Worm (Caenorhabditis elegans): ENCODE results near the gene rpc-25.

rpc-25 gene

ce11 chrV:10204863-10205338, 1.5 kb downstream of the rpc-25 start, which contains the start of the genes ZK856.19 and ZK856.11 (continued):
- no peak for TF ChIP-seq snpc-4 (tag; optimal IDR thresholded peaks at IDR 0.05)
- no peak for TF ChIP-seq lin-39 (tag; optimal IDR thresholded peaks at IDR 0.05)
- no peak for TF ChIP-seq F44E2.7 (GFP tag; IDR thresholded peaks at IDR 0.05)
- no peak for TF ChIP-seq tag-97 (GFP tag; IDR thresholded peaks at IDR 0.05)
- peak; percentile 47 for TF ChIP-seq nhr-28 (tag; optimal IDR thresholded peaks at IDR 0.05)
- TF ChIP-seq duxl-1 (tag; optimal IDR thresholded peaks at IDR 0.05; ENCODE audit: poor library complexity) = peak; percentile 74
- TF ChIP-seq attf-4 (tag; optimal IDR thresholded peaks at IDR 0.05) = no peak
- no peak for TF ChIP-seq egl-27 (tag; optimal IDR thresholded peaks at IDR 0.05)
- TF ChIP-seq nhr-6 (tag; optimal IDR thresholded peaks at IDR 0.05) = peak; percentile 59
- peak; percentile 57 for TF ChIP-seq dpl-1 (GFP tag; optimal IDR thresholded peaks at IDR 0.05)
- TF ChIP-seq lim-7 (GFP tag; IDR thresholded peaks at IDR 0.05) = no peak
- no peak for TF ChIP-seq ztf-11 (tag; optimal IDR thresholded peaks at IDR 0.05)
- no peak for TF ChIP-seq T26A8.4 (GFP tag; IDR thresholded peaks at IDR 0.05)
- peak; percentile 72 for TF ChIP-seq mes-2 (tag; optimal IDR thresholded peaks at IDR 0.05; ENCODE audit: poor library complexity, severe bottlenecking)
- TF ChIP-seq set-16 (GFP tag; IDR thresholded peaks at IDR 0.05) = no peak
- TF ChIP-seq unc-130 (GFP tag; optimal IDR thresholded peaks at IDR 0.05) = no peak
- TF ChIP-seq lsy-2 (tag; optimal IDR thresholded peaks at IDR 0.05) = peak in 1 of 2 experiments; percentile 85
- no peak for TF ChIP-seq daf-12 (tag; optimal IDR thresholded peaks at IDR 0.05)
- no peak for TF ChIP-seq ceh-44 (GFP tag; IDR thresholded peaks at IDR 0.05)
- TF ChIP-seq spr-1 (tag; optimal IDR thresholded peaks at IDR 0.05) = no peak
- no peak for TF ChIP-seq daf-16 (GFP tag; optimal IDR thresholded peaks at IDR 0.05)
- TF ChIP-seq daf-16 (tag; optimal IDR thresholded peaks at IDR 0.05) = peak; percentile 26
- no peak for TF ChIP-seq dmd-8 (GFP tag; IDR thresholded peaks at IDR 0.05)
- TF ChIP-seq nhr-11 (tag; optimal IDR thresholded peaks at IDR 0.05) = peak; percentile 11
- peak; percentile 13 for TF ChIP-seq R02D3.7 (tag; optimal IDR thresholded peaks at IDR 0.05)
- no peak for TF ChIP-seq egl-43 (GFP tag; IDR thresholded peaks at IDR 0.05)
- peak; percentile 10 for TF ChIP-seq nhr-77 (tag; optimal IDR thresholded peaks at IDR 0.05)
- no peak for TF ChIP-seq daf-19 (GFP tag; conservative IDR thresholded peaks at IDR 0.05)
- TF ChIP-seq ces-1 (GFP tag; optimal IDR thresholded peaks at IDR 0.05) = no peak
- no peak for TF ChIP-seq sdz-12 (GFP tag; optimal IDR thresholded peaks at IDR 0.05)
- no peak for TF ChIP-seq saeg-2 (GFP tag; IDR thresholded peaks at IDR 0.05)
- no peak for TF ChIP-seq mdl-1 (tag; optimal IDR thresholded peaks at IDR 0.05)
- peak; percentile 62 for TF ChIP-seq rbr-2 (tag; optimal IDR thresholded peaks at IDR 0.05)
- no peak for TF ChIP-seq lin-29 (GFP tag; IDR thresholded peaks at IDR 0.05)
- no peak for TF ChIP-seq aly-2 (tag; optimal IDR thresholded peaks at IDR 0.05)
- TF ChIP-seq hlh-11 (tag; optimal IDR thresholded peaks at IDR 0.05) = peak; percentile 35
- no peak for TF ChIP-seq zfp-2 (tag; optimal IDR thresholded peaks at IDR 0.05)
- TF ChIP-seq nhr-10 (tag; optimal IDR thresholded peaks at IDR 0.05) = no peak
- TF ChIP-seq lir-3 (tag; optimal IDR thresholded peaks at IDR 0.05) = no peak
- no peak for TF ChIP-seq ctbp-1 (GFP tag; IDR thresholded peaks at IDR 0.05)
- TF ChIP-seq hlh-30 (tag; optimal IDR thresholded peaks at IDR 0.05; ENCODE audit: insufficient read depth) = peak; percentile 24
- no peak for TF ChIP-seq ceh-28 (tag; optimal IDR thresholded peaks at IDR 0.05)
- no peak for TF ChIP-seq pqm-1 (tag; optimal IDR thresholded peaks at IDR 0.05)
- no peak for TF ChIP-seq mxl-3 (GFP tag; optimal IDR thresholded peaks at IDR 0.05)
- peak; percentile 44 for TF ChIP-seq dve-1 (tag; optimal IDR thresholded peaks at IDR 0.05; ENCODE audit: insufficient read depth)
- TF ChIP-seq ama-1 (optimal IDR thresholded peaks at IDR 0.05) = peak; percentile 37
- TF ChIP-seq Y5F2A.4 (GFP tag; optimal IDR thresholded peaks at IDR 0.05) = no peak
- no peak for TF ChIP-seq ceh-62 (tag; optimal IDR thresholded peaks at IDR 0.05)
- no peak for TF ChIP-seq F37D6.2 (tag; optimal IDR thresholded peaks at IDR 0.05)
- 0 out of 2 replicates have a peak, but pooled peaks have one; percentile 31 for TF ChIP-seq arid-1 (GFP tag; conservative IDR thresholded peaks at IDR 0.05)
- TF ChIP-seq mep-1 (tag; optimal IDR thresholded peaks at IDR 0.05) = peak; percentile 57
- no peak for TF ChIP-seq nhr-25 (tag; optimal IDR thresholded peaks at IDR 0.05; ENCODE audit: borderline replicate concordance, insufficient read depth)
- TF ChIP-seq fos-1 (tag; optimal IDR thresholded peaks at IDR 0.05) = no peak
